Worm (Caenorhabditis elegans) whole organism, young adult: ENCODE results near the gene cup-5.

Experiments
- B0035.1 ChIP-seq: sonication (generic microtip); optimal IDR thresholded peaks from 2 replicates; lab custom pipeline; 2016; ENCODE audit warnings: missing genetic modification characterization, mild to moderate bottlenecking, missing compliant biosample characterization, missing genotype, missing genetic modification reagents
- C06A6.2 ChIP-seq: fragments of 200-800 bp; sonication (Bioruptor generic); conservative IDR thresholded peaks from 2 replicates; pipeline ENCODE4 v1.3.6; 2022; ENCODE audit warnings: missing genetic modification characterization, missing compliant biosample characterization
- D2030.7 ChIP-seq: fragments of 200-800 bp; sonication (Bioruptor generic); IDR thresholded peaks from 2 replicates; pipeline ENCODE4 v1.3.6; 2022; ENCODE audit warnings: missing genetic modification reagents, missing genetic modification characterization, missing compliant biosample characterization
- F10E7.11 ChIP-seq: sonication (generic microtip); optimal IDR thresholded peaks from 2 replicates; lab custom pipeline; 2017; ENCODE audit warnings: mild to moderate bottlenecking, missing genetic modification characterization, moderate library complexity, missing compliant biosample characterization
- F33H1.4 ChIP-seq: fragments of 200-800 bp; sonication (Bioruptor generic); IDR thresholded peaks from 2 replicates; pipeline ENCODE4 v1.3.6; 2022; ENCODE audit warnings: missing genetic modification reagents, missing genetic modification characterization, missing compliant biosample characterization
- F37B4.10 ChIP-seq: fragments of 200-800 bp; sonication (Bioruptor generic); IDR thresholded peaks from 2 replicates; pipeline ENCODE4 v1.3.6; 2022; ENCODE audit warnings: missing genetic modification characterization, missing compliant biosample characterization
- K12H6.12 ChIP-seq: fragments of 200-800 bp; sonication (Bioruptor generic); optimal IDR thresholded peaks from 2 replicates; lab custom pipeline; 2018; ENCODE audit warnings: mild to moderate bottlenecking, missing genetic modification characterization, missing compliant biosample characterization
- Y53F4B.3 ChIP-seq: fragments of 200-800 bp; sonication (Bioruptor generic); IDR thresholded peaks from 2 replicates; pipeline ENCODE4 v1.3.6; 2022; ENCODE audit warnings: missing genetic modification reagents, missing genetic modification characterization, missing compliant biosample characterization
- Y56A3A.18 ChIP-seq: fragments of 200-800 bp; sonication (Bioruptor generic); IDR thresholded peaks from 2 replicates; pipeline ENCODE4 v1.3.6; 2022; ENCODE audit warnings: missing genetic modification reagents, missing genetic modification characterization, missing compliant biosample characterization
- ama-1 ChIP-seq, 3 experiments: fragments of 150-350 bp in 1 of 3; sonication (generic microtip) in 2 of 3; optimal IDR thresholded peaks; 2 replicates each; lab custom pipeline; 2014 to 2018; ENCODE audit warnings: missing biosample characterization in 2 of 3, missing genetic modification characterization in 2 of 3, missing genetic modification reagents in 2 of 3
- attf-5 ChIP-seq: fragments of 200-800 bp; sonication (Bioruptor generic); optimal IDR thresholded peaks from 2 replicates; lab custom pipeline; 2018; ENCODE audit warnings: mild to moderate bottlenecking, missing genetic modification characterization, missing compliant biosample characterization
- bed-1 ChIP-seq: fragments of 200-800 bp; sonication (Bioruptor generic); IDR thresholded peaks from 2 replicates; pipeline ENCODE4 v1.3.6; 2022; ENCODE audit warnings: missing genetic modification reagents, missing genetic modification characterization, missing compliant biosample characterization
- cebp-1 ChIP-seq, 2 experiments: fragments of 200-800 bp in 1 of 2; sonication (Bioruptor generic) in 1 of 2; sonication (generic microtip) in 1 of 2; IDR thresholded peaks in 1 of 2; optimal IDR thresholded peaks in 1 of 2; 2 replicates each; pipeline versions ENCODE4 v1.3.6 to Lab custom; 2017 to 2022; ENCODE audit warnings: missing compliant biosample characterization in 2 of 2, missing genetic modification characterization in 2 of 2, mild to moderate bottlenecking in 1 of 2, missing genetic modification reagents in 1 of 2, moderate library complexity in 1 of 2
- ceh-100 ChIP-seq: fragments of 200-800 bp; sonication (Bioruptor generic); IDR thresholded peaks from 2 replicates; pipeline ENCODE4 v1.3.6; 2022; ENCODE audit warnings: missing genetic modification reagents, missing genetic modification characterization, missing compliant biosample characterization
- chd-7 ChIP-seq: sonication (generic microtip); optimal IDR thresholded peaks from 2 replicates; lab custom pipeline; 2016; ENCODE audit warnings: mild to moderate bottlenecking, missing genetic modification characterization, moderate library complexity, missing compliant biosample characterization
- hmg-1.2 ChIP-seq: fragments of 200-800 bp; sonication (Bioruptor generic); IDR thresholded peaks from 2 replicates; pipeline ENCODE4 v1.3.6; 2022; ENCODE audit warnings: missing genetic modification reagents, missing genetic modification characterization, missing compliant biosample characterization
- hmg-20 ChIP-seq: fragments of 200-800 bp; sonication (Bioruptor generic); IDR thresholded peaks from 2 replicates; pipeline ENCODE4 v1.3.6; 2022; ENCODE audit warnings: missing genetic modification reagents, missing genetic modification characterization, missing compliant biosample characterization
- hrde-1 ChIP-seq: sonication (generic microtip); optimal IDR thresholded peaks from 2 replicates; lab custom pipeline; 2016; ENCODE audit warnings: missing genetic modification characterization, mild to moderate bottlenecking, missing compliant biosample characterization, moderate library complexity, missing genotype, missing genetic modification reagents, borderline replicate concordance
- lag-1 ChIP-seq: fragments of 200-800 bp; sonication (Bioruptor generic); IDR thresholded peaks from 2 replicates; pipeline ENCODE4 v1.3.6; 2022; ENCODE audit warnings: missing genetic modification reagents, missing genetic modification characterization, missing compliant biosample characterization
- lin-54 ChIP-seq: fragments of 200-800 bp; sonication (Bioruptor generic); optimal IDR thresholded peaks from 2 replicates; lab custom pipeline; 2018; ENCODE audit warnings: mild to moderate bottlenecking, missing genetic modification characterization, missing compliant biosample characterization
- lir-1 ChIP-seq: fragments of 200-800 bp; sonication (Bioruptor generic); conservative IDR thresholded peaks from 2 replicates; pipeline ENCODE4 v1.3.6; 2022; ENCODE audit warnings: missing genetic modification reagents, missing genetic modification characterization, missing compliant biosample characterization
- madf-10 ChIP-seq: sonication (generic microtip); optimal IDR thresholded peaks from 2 replicates; lab custom pipeline; 2016; ENCODE audit warnings: mild to moderate bottlenecking, missing genetic modification characterization, missing compliant biosample characterization
- nfya-1 ChIP-seq: sonication (generic microtip); optimal IDR thresholded peaks from 2 replicates; lab custom pipeline; 2017; ENCODE audit warnings: antibody characterized with exemption, missing compliant biosample characterization, missing genetic modification characterization, borderline replicate concordance; ENCODE audit not compliant: insufficient read depth
- nfya-2 ChIP-seq: fragments of 200-800 bp; sonication (Bioruptor generic); IDR thresholded peaks from 2 replicates; pipeline ENCODE4 v1.3.6; 2022; ENCODE audit warnings: missing genetic modification reagents, missing genetic modification characterization, missing compliant biosample characterization
- nhr-80 ChIP-seq: sonication (generic microtip); optimal IDR thresholded peaks from 2 replicates; lab custom pipeline; 2016; ENCODE audit warnings: missing genetic modification characterization, missing compliant biosample characterization
- snpc-3.4 ChIP-seq: sonication (generic microtip); optimal IDR thresholded peaks from 2 replicates; lab custom pipeline; 2017; ENCODE audit warnings: missing genetic modification characterization, mild to moderate bottlenecking, missing compliant biosample characterization, antibody characterized with exemption, moderate library complexity, missing genotype, missing genetic modification reagents
- somi-1 ChIP-seq: fragments of 200-800 bp; sonication (Bioruptor generic); optimal IDR thresholded peaks from 2 replicates; lab custom pipeline; 2018; ENCODE audit warnings: mild to moderate bottlenecking, missing genetic modification characterization, missing compliant biosample characterization
- unc-130 ChIP-seq: sonication (generic microtip); optimal IDR thresholded peaks from 2 replicates; lab custom pipeline; 2016; ENCODE audit warnings: missing genetic modification reagents, missing genetic modification characterization, missing compliant biosample characterization
- xnd-1 ChIP-seq: sonication (generic microtip); optimal IDR thresholded peaks from 2 replicates; lab custom pipeline; 2016; ENCODE audit warnings: missing genotype, missing genetic modification reagents, missing genetic modification characterization, missing compliant biosample characterization
- ztf-22 ChIP-seq: fragments of 200-800 bp; sonication (Bioruptor generic); optimal IDR thresholded peaks from 2 replicates; lab custom pipeline; 2018; ENCODE audit warnings: mild to moderate bottlenecking, missing genetic modification characterization, moderate library complexity, missing compliant biosample characterization
- ztf-25 ChIP-seq: fragments of 200-800 bp; sonication (Bioruptor generic); IDR thresholded peaks from 2 replicates; pipeline ENCODE4 v1.3.6; 2022; ENCODE audit warnings: missing genetic modification reagents, missing genetic modification characterization, missing compliant biosample characterization
- ztf-26 ChIP-seq: sonication (generic microtip); optimal IDR thresholded peaks from 2 replicates; lab custom pipeline; 2017; ENCODE audit warnings: missing genetic modification characterization, missing compliant biosample characterization
- ztf-28 ChIP-seq: fragments of 200-800 bp; sonication (Bioruptor generic); IDR thresholded peaks from 2 replicates; pipeline ENCODE4 v1.3.6; 2022; ENCODE audit warnings: missing genetic modification reagents, missing genetic modification characterization, missing compliant biosample characterization

The cup-5 gene

ce11 chrIII:7609168-7609567 lies 25.2 kb downstream of the cup-5 start, which contains the start of gene nsph-4.3:
Gene nsph-4.3 (minus strand): TSS chrIII:7609268.
- no peak for TF ChIP-seq hmg-1.2 (GFP tag; lab: Robert Waterston, UW)
- TF ChIP-seq lag-1 (GFP tag; lab: Robert Waterston, UW), result no peak
- TF ChIP-seq C06A6.2, result no peak
- no peak for TF ChIP-seq F10E7.11
- TF ChIP-seq madf-10 (tag; lab: Kevin White, UChicago), result no peak
- TF ChIP-seq ztf-25 (GFP tag; lab: Robert Waterston, UW), result no peak
- TF ChIP-seq hmg-20 (GFP tag; lab: Robert Waterston, UW), result no peak
- TF ChIP-seq, all 124 proteins: peak for 0

- TF ChIP-seq hrde-1 (tag; lab: Kevin White, UChicago) (no peak), ztf-28 (GFP tag; lab: Robert Waterston, UW) (no peak), Y53F4B.3 (GFP tag; lab: Robert Waterston, UW) (no peak), lin-54 (GFP tag; lab: Kevin White, UChicago) (no peak), F37B4.10 (GFP tag; lab: Robert Waterston, UW) (no peak), chd-7 (no peak), ama-1 (optimal IDR thresholded peaks at IDR 0.05; lab: Kevin White, UChicago) (no peak), ama-1 (GFP tag; optimal IDR thresholded peaks at IDR 0.05; lab: Kevin White, UChicago) (no peak), somi-1 (GFP tag; lab: Kevin White, UChicago) (no peak), K12H6.12 (tag; lab: Kevin White, UChicago) (no peak), nfya-1 (no peak), ceh-100 (no peak), attf-5 (GFP tag; lab: Kevin White, UChicago) (no peak), lir-1 (no peak), D2030.7 (GFP tag; lab: Robert Waterston, UW) (no peak), ztf-26 (tag; lab: Kevin White, UChicago) (no peak), cebp-1 (GFP tag; IDR thresholded peaks at IDR 0.05; lab: Robert Waterston, UW) (no peak), cebp-1 (tag; optimal IDR thresholded peaks at IDR 0.05; lab: Kevin White, UChicago) (no peak)
- TF ChIP-seq, all 124 proteins: peak for 0
Observed at ce11 chrIII:7614530-7614929, 30.5 kb downstream of the cup-5 start, which contains the start of gene T04A6.2. Gene T04A6.2 (plus strand): TSS chrIII:7614830.

ce11 chrIII:7616228-7616627 lies 32.2 kb downstream of the cup-5 start, which contains the start of gene T04A6.1:
Gene T04A6.1 (plus strand): TSS chrIII:7616528.
- TF ChIP-seq bed-1 (no peak), Y56A3A.18 (GFP tag; lab: Robert Waterston, UW) (no peak), hrde-1 (tag; lab: Kevin White, UChicago) (no peak), F33H1.4 (GFP tag; lab: Robert Waterston, UW) (no peak), ztf-25 (GFP tag; lab: Robert Waterston, UW) (no peak), snpc-3.4 (tag; lab: Kevin White, UChicago) (no peak), xnd-1 (tag; lab: Kevin White, UChicago) (no peak), nfya-2 (no peak), lin-54 (GFP tag; lab: Kevin White, UChicago) (no peak), B0035.1 (tag; lab: Kevin White, UChicago) (no peak), madf-10 (tag; lab: Kevin White, UChicago) (no peak), nhr-80 (no peak), unc-130 (GFP tag; lab: Kevin White, UChicago) (no peak)

- TF ChIP-seq lir-1 (no peak), ama-1 (optimal IDR thresholded peaks at IDR 0.05; lab: Kevin White, UChicago) (no peak), ama-1 (GFP tag; optimal IDR thresholded peaks at IDR 0.05; lab: Kevin White, UChicago) (no peak), ztf-22 (GFP tag; lab: Kevin White, UChicago) (no peak)
- TF ChIP-seq, all 124 proteins: peak for 0
Observed at ce11 chrIII:7618294-7618693, 34.3 kb downstream of the cup-5 start.
